Fruit fly (Drosophila melanogaster) whole organism, embryonic: ENCODE results near the gene CG13843.
A peak's percentile ranks its signal among the peaks of the same experiment; 100 is the strongest.

Source experiments
- Atf-2 ChIP-seq: fragments of 200-800 bp; sonication (Bioruptor generic); optimal IDR thresholded peaks from 2 replicates; lab custom pipeline; 2016; ENCODE audit warnings: missing biosample characterization, missing genetic modification characterization
- C15 ChIP-seq: fragments of 200-800 bp; sonication (Bioruptor generic); IDR thresholded peaks from 3 replicates; pipeline ENCODE4 v1.3.6; 2022; ENCODE audit warnings: missing biosample characterization, missing genetic modification characterization
- CG10209 ChIP-seq: fragments of 200-800 bp; sonication (Bioruptor generic); optimal IDR thresholded peaks from 3 replicates; lab custom pipeline; 2017; ENCODE audit warnings: missing biosample characterization, mild to moderate bottlenecking, missing genetic modification characterization, missing genetic modification reagents
- CG10431 ChIP-seq: fragments of 200-800 bp; sonication (Bioruptor generic); optimal IDR thresholded peaks from 3 replicates; lab custom pipeline; 2018; ENCODE audit warnings: missing biosample characterization, mild to moderate bottlenecking, missing genetic modification characterization
- CG11695 ChIP-seq: fragments of 200-800 bp; sonication (Bioruptor generic); IDR thresholded peaks from 3 replicates; pipeline ENCODE4 v1.3.6; 2022; ENCODE audit warnings: missing biosample characterization, missing genetic modification characterization
- CG12744 ChIP-seq: fragments of 200-800 bp; sonication (Bioruptor generic); optimal IDR thresholded peaks from 2 replicates; lab custom pipeline; 2016; ENCODE audit warnings: missing biosample characterization, missing genetic modification characterization
- CG13123 ChIP-seq: fragments of 200-800 bp; sonication (Bioruptor generic); optimal IDR thresholded peaks from 2 replicates; lab custom pipeline; 2016; ENCODE audit warnings: missing biosample characterization, missing genetic modification characterization
- CG14014 ChIP-seq: fragments of 200-800 bp; sonication (Bioruptor generic); IDR thresholded peaks from 2 replicates; pipeline ENCODE4 v1.3.6; 2022; ENCODE audit warnings: missing biosample characterization, missing genetic modification characterization
- CG14710 ChIP-seq: fragments of 200-800 bp; sonication (Bioruptor generic); optimal IDR thresholded peaks from 3 replicates; lab custom pipeline; 2019; ENCODE audit warnings: missing biosample characterization, mild to moderate bottlenecking, missing genetic modification characterization, moderate library complexity
- CG30431 ChIP-seq: fragments of 200-800 bp; sonication (Bioruptor generic); optimal IDR thresholded peaks from 2 replicates; lab custom pipeline; 2017; ENCODE audit warnings: missing biosample characterization, missing genetic modification characterization
- CG33213 ChIP-seq: fragments of 200-800 bp; sonication (Bioruptor generic); optimal IDR thresholded peaks from 3 replicates; lab custom pipeline; 2016; ENCODE audit warnings: missing biosample characterization, missing genetic modification characterization
- CG43689 ChIP-seq: fragments of 200-800 bp; sonication (Bioruptor generic); IDR thresholded peaks from 2 replicates; pipeline ENCODE4 v1.3.6; 2022; ENCODE audit warnings: missing biosample characterization, missing genetic modification characterization
- CG5245 ChIP-seq: fragments of 200-800 bp; sonication (Bioruptor generic); optimal IDR thresholded peaks from 3 replicates; lab custom pipeline; 2016; ENCODE audit warnings: missing biosample characterization, missing genetic modification characterization
- CG6254 ChIP-seq: fragments of 200-800 bp; sonication (Bioruptor generic); optimal IDR thresholded peaks from 3 replicates; lab custom pipeline; 2017; ENCODE audit warnings: mild to moderate bottlenecking, missing biosample characterization, missing genetic modification reagents, missing genetic modification characterization
- CG7786 ChIP-seq: fragments of 200-800 bp; sonication (Bioruptor generic); optimal IDR thresholded peaks from 2 replicates; lab custom pipeline; 2016; ENCODE audit warnings: missing biosample characterization, missing genetic modification characterization
- CG7839 ChIP-seq: fragments of 200-800 bp; sonication (Bioruptor generic); optimal IDR thresholded peaks from 3 replicates; lab custom pipeline; 2018; ENCODE audit warnings: missing biosample characterization, mild to moderate bottlenecking, missing genetic modification characterization, moderate library complexity
- CG7928 ChIP-seq: fragments of 200-800 bp; sonication (Bioruptor generic); optimal IDR thresholded peaks from 2 replicates; lab custom pipeline; 2017; ENCODE audit warnings: missing biosample characterization, mild to moderate bottlenecking, missing genetic modification characterization
- CG8388 ChIP-seq: fragments of 200-800 bp; sonication (Bioruptor generic); optimal IDR thresholded peaks from 2 replicates; lab custom pipeline; 2019; ENCODE audit warnings: missing biosample characterization, mild to moderate bottlenecking, missing genetic modification characterization, moderate library complexity
- CG8924 ChIP-seq: fragments of 200-800 bp; optimal IDR thresholded peaks from 3 replicates; lab custom pipeline; 2019; ENCODE audit warnings: missing biosample characterization, mild to moderate bottlenecking, missing genetic modification characterization, moderate library complexity
- CG9215 ChIP-seq: fragments of 200-800 bp; sonication (Bioruptor generic); IDR thresholded peaks from 2 replicates; pipeline ENCODE4 v1.3.6; 2022; ENCODE audit warnings: missing biosample characterization, missing genetic modification characterization
- CG9817 ChIP-seq: fragments of 200-800 bp; sonication (Bioruptor generic); optimal IDR thresholded peaks from 2 replicates; lab custom pipeline; 2018; ENCODE audit warnings: missing biosample characterization, mild to moderate bottlenecking, missing genetic modification characterization, moderate library complexity
- Chrac-16 ChIP-seq: fragments of 200-800 bp; sonication (Bioruptor generic); optimal IDR thresholded peaks from 3 replicates; lab custom pipeline; 2016; ENCODE audit warnings: missing biosample characterization, missing genetic modification characterization
- Drgx ChIP-seq: fragments of 200-800 bp; sonication (Bioruptor generic); IDR thresholded peaks from 2 replicates; pipeline ENCODE4 v1.3.6; 2022; ENCODE audit warnings: missing biosample characterization, missing genetic modification characterization
- Hr78 ChIP-seq, 2 experiments: fragments of 200-800 bp in 1 of 2; fragments of >200 bp in 1 of 2; sonication (Bioruptor generic) in 1 of 2; optimal IDR thresholded peaks; 2 replicates each; lab custom pipeline; 2017 to 2019; ENCODE audit warnings: missing biosample characterization in 2 of 2, missing genetic modification characterization in 2 of 2, mild to moderate bottlenecking in 1 of 2, moderate library complexity in 1 of 2
- Max ChIP-seq: fragments of 200-800 bp; sonication (Bioruptor generic); optimal IDR thresholded peaks from 2 replicates; lab custom pipeline; 2016; ENCODE audit warnings: missing biosample characterization, mild to moderate bottlenecking, missing genetic modification characterization
- NfI ChIP-seq: fragments of 200-800 bp; sonication (Bioruptor generic); optimal IDR thresholded peaks from 3 replicates; lab custom pipeline; 2018; ENCODE audit warnings: missing biosample characterization, mild to moderate bottlenecking, missing genetic modification characterization, moderate library complexity
- Oli ChIP-seq: fragments of 200-800 bp; sonication (Bioruptor generic); optimal IDR thresholded peaks from 2 replicates; lab custom pipeline; 2018; ENCODE audit warnings: missing biosample characterization, mild to moderate bottlenecking, missing genetic modification characterization, moderate library complexity
- Spps ChIP-seq: fragments of 200-800 bp; sonication (Bioruptor generic); optimal IDR thresholded peaks from 2 replicates; lab custom pipeline; 2018; ENCODE audit warnings: missing biosample characterization, mild to moderate bottlenecking, missing genetic modification characterization
- Ssrp ChIP-seq: fragments of 200-800 bp; sonication (Bioruptor generic); optimal IDR thresholded peaks from 2 replicates; lab custom pipeline; 2018; ENCODE audit warnings: missing biosample characterization, mild to moderate bottlenecking, missing genetic modification characterization, moderate library complexity
- Taf1 ChIP-seq: fragments of 200-800 bp; sonication (Bioruptor generic); IDR thresholded peaks from 2 replicates; pipeline ENCODE4 v1.3.6; 2022; ENCODE audit warnings: missing biosample characterization, missing genetic modification characterization
- al ChIP-seq: fragments of 200-800 bp; sonication (Bioruptor generic); IDR thresholded peaks from 2 replicates; pipeline ENCODE4 v1.3.6; 2022; ENCODE audit warnings: missing biosample characterization, missing genetic modification characterization
- aop ChIP-seq: fragments of 200-800 bp; sonication (Bioruptor generic); IDR thresholded peaks from 2 replicates; pipeline ENCODE4 v1.3.6; 2022; ENCODE audit warnings: missing biosample characterization, missing genetic modification characterization
- ara ChIP-seq: fragments of 200-800 bp; sonication (Bioruptor generic); IDR thresholded peaks from 2 replicates; pipeline ENCODE4 v1.3.6; 2022; ENCODE audit warnings: missing biosample characterization, missing genetic modification characterization
- az2 ChIP-seq: fragments of 200-800 bp; sonication (Bioruptor generic); optimal IDR thresholded peaks from 3 replicates; lab custom pipeline; 2016; ENCODE audit warnings: missing biosample characterization, missing genetic modification characterization
- en ChIP-seq: fragments of 200-800 bp; sonication (Bioruptor generic); optimal IDR thresholded peaks from 2 replicates; lab custom pipeline; 2016; ENCODE audit warnings: missing biosample characterization, missing genetic modification characterization
- fd3F ChIP-seq: fragments of 200-800 bp; sonication (Bioruptor generic); optimal IDR thresholded peaks from 2 replicates; lab custom pipeline; 2018; ENCODE audit warnings: missing biosample characterization, mild to moderate bottlenecking, missing genetic modification characterization, moderate library complexity
- fd64A ChIP-seq: fragments of 200-800 bp; sonication (Bioruptor generic); optimal IDR thresholded peaks from 3 replicates; lab custom pipeline; 2018; ENCODE audit warnings: missing biosample characterization, mild to moderate bottlenecking, missing genetic modification characterization
- ham ChIP-seq: fragments of 200-800 bp; sonication (Bioruptor generic); IDR thresholded peaks from 2 replicates; pipeline ENCODE4 v1.3.6; 2022; ENCODE audit warnings: missing biosample characterization, missing genetic modification characterization
- hkb ChIP-seq, 2 experiments: fragments of 200-800 bp in 1 of 2; fragments of >200 bp in 1 of 2; sonication (Bioruptor generic) in 1 of 2; IDR thresholded peaks in 1 of 2; optimal IDR thresholded peaks in 1 of 2; 2 replicates each; pipeline versions ENCODE4 v1.3.6 to Lab custom; 2017 to 2022; ENCODE audit warnings: missing biosample characterization in 1 of 2, missing genetic modification characterization in 1 of 2
- kay ChIP-seq: fragments of 200-800 bp; sonication (Bioruptor generic); optimal IDR thresholded peaks from 2 replicates; lab custom pipeline; 2016; ENCODE audit warnings: missing biosample characterization, missing genetic modification characterization
- lab ChIP-seq: fragments of 200-800 bp; sonication (Bioruptor generic); optimal IDR thresholded peaks from 3 replicates; lab custom pipeline; 2017; ENCODE audit warnings: missing biosample characterization, missing genetic modification characterization, mild to moderate bottlenecking, moderate library complexity, missing genetic modification reagents
- lilli ChIP-seq: fragments of 200-800 bp; sonication (Bioruptor generic); optimal IDR thresholded peaks from 3 replicates; lab custom pipeline; 2016; ENCODE audit warnings: missing biosample characterization, missing genetic modification characterization
- lov ChIP-seq, 2 experiments: fragments of 200-800 bp in 1 of 2; fragments of >200 bp in 1 of 2; sonication (Bioruptor generic) in 1 of 2; IDR thresholded peaks in 1 of 2; optimal IDR thresholded peaks in 1 of 2; 2 replicates in 1 of 2; 3 replicates in 1 of 2; pipeline versions ENCODE4 v1.3.6 to Lab custom; 2017 to 2022; ENCODE audit warnings: missing biosample characterization in 1 of 2, missing genetic modification characterization in 1 of 2
- pho ChIP-seq: fragments of 200-800 bp; sonication (Bioruptor generic); optimal IDR thresholded peaks from 2 replicates; lab custom pipeline; 2016; ENCODE audit warnings: missing biosample characterization, missing genetic modification characterization
- pnt ChIP-seq: fragments of 200-800 bp; sonication (Bioruptor generic); optimal IDR thresholded peaks from 3 replicates; lab custom pipeline; 2016; ENCODE audit warnings: missing biosample characterization, missing genetic modification characterization
- sna ChIP-seq: fragments of 200-800 bp; sonication (Bioruptor generic); IDR thresholded peaks from 2 replicates; pipeline ENCODE4 v1.3.6; 2022; ENCODE audit warnings: missing biosample characterization, missing genetic modification characterization; ENCODE audit not compliant: partially characterized antibody
- so ChIP-seq: fragments of 200-800 bp; sonication (Bioruptor generic); IDR thresholded peaks from 3 replicates; pipeline ENCODE4 v1.3.6; 2022; ENCODE audit warnings: missing biosample characterization, missing genetic modification characterization
- vnd ChIP-seq: fragments of 200-800 bp; sonication (Bioruptor generic); IDR thresholded peaks from 3 replicates; pipeline ENCODE4 v1.3.6; 2022; ENCODE audit warnings: missing biosample characterization, missing genetic modification characterization; ENCODE audit not compliant: partially characterized antibody

The CG13843 gene

dm6 chr3R:22597344-22597954 is 11.8 kb upstream of the CG13843 start (continued):
- peak; percentile 82 for TF ChIP-seq az2 (GFP tag; lab: Kevin White, UChicago)
- TF ChIP-seq kay (GFP tag; lab: Kevin White, UChicago) = peak; percentile 3
- no peak for TF ChIP-seq CG7928
- no peak for TF ChIP-seq Max
- TF ChIP-seq lov (optimal IDR thresholded peaks at IDR 0.05; lab: Kevin White, UChicago) = no peak
- peak; percentile 81 for TF ChIP-seq lov (GFP tag; IDR thresholded peaks at IDR 0.05; lab: Robert Waterston, UW)
- no peak for TF ChIP-seq hkb (optimal IDR thresholded peaks at IDR 0.05; lab: Kevin White, UChicago)
- peak; percentile 79 for TF ChIP-seq hkb (GFP tag; IDR thresholded peaks at IDR 0.05; lab: Robert Waterston, UW)
- TF ChIP-seq Taf1 (GFP tag; lab: Robert Waterston, UW) = 0 out of 2 replicates have a peak, but pooled peaks have one; percentile 16
- TF ChIP-seq sna (GFP tag; lab: Robert Waterston, UW) = no peak
- peak; percentile 34 for TF ChIP-seq fd3F (GFP tag; lab: Kevin White, UChicago)
- peak; percentile 74 for TF ChIP-seq CG9817 (tag; lab: Kevin White, UChicago)
- peak in 1 of 2 experiments; percentile 87 for TF ChIP-seq Hr78 (GFP tag; optimal IDR thresholded peaks at IDR 0.05; lab: Kevin White, UChicago)
- TF ChIP-seq C15 (GFP tag; lab: Robert Waterston, UW) = no peak
- TF ChIP-seq CG11695 (GFP tag; lab: Robert Waterston, UW) = peak; percentile 68
- peak; percentile 81 for TF ChIP-seq Drgx (GFP tag; lab: Robert Waterston, UW)
- TF ChIP-seq CG43689 (GFP tag; lab: Robert Waterston, UW) = 0 out of 2 replicates have a peak, but pooled peaks have one; percentile 30
- TF ChIP-seq lilli = peak; percentile 55
- no peak for TF ChIP-seq ham
- TF ChIP-seq al (GFP tag; lab: Robert Waterston, UW) = 0 out of 2 replicates have a peak, but pooled peaks have one; percentile 34
- TF ChIP-seq fd64A = peak; percentile 28
- no peak for TF ChIP-seq CG10431 (GFP tag; lab: Kevin White, UChicago)
- peak; percentile 45 for TF ChIP-seq en
- TF ChIP-seq CG8388 (GFP tag; lab: Kevin White, UChicago) = peak; percentile 75
- peak; percentile 69 for TF ChIP-seq Ssrp (tag; lab: Kevin White, UChicago)
- TF ChIP-seq CG10209 (GFP tag; lab: Kevin White, UChicago) = peak; percentile 55
- peak; percentile 85 for TF ChIP-seq ara (GFP tag; lab: Robert Waterston, UW)
- 0 out of 2 replicates have a peak, but pooled peaks have one; percentile 5 for TF ChIP-seq aop
- peak; percentile 47 for TF ChIP-seq CG30431
- TF ChIP-seq CG33213 (GFP tag; lab: Kevin White, UChicago) = peak; percentile 6
- TF ChIP-seq pho = no peak
- TF ChIP-seq vnd (GFP tag; lab: Robert Waterston, UW) = no peak
- peak; percentile 50 for TF ChIP-seq CG14710
- TF ChIP-seq NfI (GFP tag; lab: Kevin White, UChicago) = peak; percentile 66
- TF ChIP-seq CG14014 (GFP tag; lab: Robert Waterston, UW) = peak; percentile 76
- peak; percentile 75; the same call in 2 of the 3 replicates for TF ChIP-seq so
- TF ChIP-seq CG5245 (GFP tag; lab: Kevin White, UChicago) = peak; percentile 76
- no peak for TF ChIP-seq CG6254 (GFP tag; lab: Kevin White, UChicago)
- TF ChIP-seq Spps (tag; lab: Kevin White, UChicago) = peak; percentile 5
- peak; percentile 60 for TF ChIP-seq CG9215 (GFP tag; lab: Robert Waterston, UW)
- no peak for TF ChIP-seq CG12744 (GFP tag; lab: Kevin White, UChicago)
- TF ChIP-seq Atf-2 (GFP tag; lab: Kevin White, UChicago) = peak; percentile 61
- peak; percentile 46 for TF ChIP-seq CG7786 (GFP tag; lab: Kevin White, UChicago)
- TF ChIP-seq pnt (GFP tag; lab: Kevin White, UChicago) = peak; percentile 68
- peak; percentile 79 for TF ChIP-seq Oli
- no peak for TF ChIP-seq CG7839 (tag; lab: Kevin White, UChicago)
- peak; percentile 66 for TF ChIP-seq Chrac-16 (GFP tag; lab: Kevin White, UChicago)
- TF ChIP-seq lab (GFP tag; lab: Kevin White, UChicago) = peak; percentile 72
- TF ChIP-seq CG8924 (tag; lab: Kevin White, UChicago) = peak; percentile 69
- TF ChIP-seq CG13123 = no peak
